In the genomic region with DNA sequence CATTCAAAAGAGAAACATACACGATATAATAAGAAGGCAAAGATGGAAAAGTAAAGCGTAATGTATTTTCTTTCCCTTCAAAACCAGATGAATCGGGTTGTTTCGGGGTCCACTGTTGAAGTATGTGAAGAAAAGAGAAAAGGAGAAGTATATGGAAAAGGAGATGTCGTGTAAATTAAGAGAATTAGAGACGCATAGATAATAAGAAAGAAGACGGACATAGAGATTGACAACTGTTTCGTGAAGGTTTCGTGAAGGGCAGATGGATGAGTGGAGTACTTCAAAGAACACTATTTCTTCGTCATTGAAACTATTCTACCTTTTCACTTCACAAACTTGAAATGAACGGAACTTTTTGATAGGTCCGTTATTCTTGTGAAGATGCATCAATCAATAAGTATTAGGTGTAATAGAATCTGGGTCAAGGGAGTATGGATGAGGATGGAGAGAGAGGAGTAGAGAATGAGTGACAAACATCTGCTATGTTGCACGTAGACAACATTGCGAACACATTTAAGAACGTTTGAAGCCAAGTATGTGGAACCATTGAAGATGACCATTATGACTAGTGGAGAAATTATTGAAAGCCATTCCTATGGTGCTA, we compare ENCODE assay signal across 4 worm cellular contexts.
A peak's percentile ranks its signal among the peaks of the same experiment; 100 is the strongest.
TF ChIP-seq lines count a peak whose summit lies in the region.

No protein-coding gene starts in this region.

TF ChIP-seq in whole organism, L1 larva, 84 proteins besides CTCF, POLR2A, EP300 and RAD21 (continued from another document):
- TF ChIP-seq fkh-10 (GFP tag; optimal IDR thresholded peaks at IDR 0.05; lab: Kevin White, UChicago), result no peak
- TF ChIP-seq nhr-85 (tag; lab: Kevin White, UChicago), result peak; percentile 87
- peak; percentile 81 for TF ChIP-seq snu-23 (GFP tag; optimal IDR thresholded peaks at IDR 0.05; lab: Kevin White, UChicago)
- TF ChIP-seq mep-1 (tag; optimal IDR thresholded peaks at IDR 0.05; lab: Kevin White, UChicago), result peak; percentile 15
- TF ChIP-seq xbp-1 (tag; optimal IDR thresholded peaks at IDR 0.05; lab: Kevin White, UChicago), result peak; percentile 3
- peak; percentile 27 for TF ChIP-seq C16A3.4 (tag; optimal IDR thresholded peaks at IDR 0.05; lab: Kevin White, UChicago)
- TF ChIP-seq blmp-1 (tag; optimal IDR thresholded peaks at IDR 0.05; lab: Kevin White, UChicago), result peak; percentile 82
- TF ChIP-seq F16B12.6 (tag; optimal IDR thresholded peaks at IDR 0.05; lab: Kevin White, UChicago), result no peak
- TF ChIP-seq isw-1 (GFP tag; IDR thresholded peaks at IDR 0.05; lab: Robert Waterston, UW), result no peak
- no peak for TF ChIP-seq dsc-1 (tag; optimal IDR thresholded peaks at IDR 0.05; lab: Kevin White, UChicago)
- TF ChIP-seq rnt-1 (tag; optimal IDR thresholded peaks at IDR 0.05; lab: Kevin White, UChicago), result peak; percentile 45
- TF ChIP-seq lsy-2 (tag; optimal IDR thresholded peaks at IDR 0.05; lab: Kevin White, UChicago), result peak; percentile 5 to 64
- peak; percentile 22 for TF ChIP-seq swsn-7 (tag; optimal IDR thresholded peaks at IDR 0.05; lab: Kevin White, UChicago)
- TF ChIP-seq irx-1 (tag; optimal IDR thresholded peaks at IDR 0.05; lab: Kevin White, UChicago), result peak; percentile 14
- TF ChIP-seq ceh-90 (tag; optimal IDR thresholded peaks at IDR 0.05; lab: Kevin White, UChicago), result no peak
- peak in 1 of 2 experiments; percentile 3 for TF ChIP-seq mdl-1 (tag; optimal IDR thresholded peaks at IDR 0.05; lab: Kevin White, UChicago)

TF ChIP-seq in whole organism, L2 larva, 48 proteins besides CTCF, POLR2A, EP300 and RAD21 (continued from another document):
- TF ChIP-seq nhr-21 (tag; optimal IDR thresholded peaks at IDR 0.05; lab: Kevin White, UChicago) (peak; percentile 48), crh-2 (tag; optimal IDR thresholded peaks at IDR 0.05; lab: Kevin White, UChicago) (peak; percentile 48), alr-1 (tag; optimal IDR thresholded peaks at IDR 0.05; lab: Kevin White, UChicago) (no peak), unc-62 (GFP tag; optimal IDR thresholded peaks at IDR 0.05; lab: Kevin White, UChicago) (no peak), C34F6.9 (tag; optimal IDR thresholded peaks at IDR 0.05; lab: Kevin White, UChicago) (peak; percentile 44), F13H6.1 (tag; optimal IDR thresholded peaks at IDR 0.05; lab: Kevin White, UChicago) (peak; percentile 68), nhr-12 (tag; optimal IDR thresholded peaks at IDR 0.05; lab: Kevin White, UChicago) (no peak), sma-9 (GFP tag; optimal IDR thresholded peaks at IDR 0.05; lab: Kevin White, UChicago) (peak; percentile 68), sma-9 (tag; optimal IDR thresholded peaks at IDR 0.05; lab: Kevin White, UChicago) (no peak), ceh-16 (tag; optimal IDR thresholded peaks at IDR 0.05; lab: Kevin White, UChicago) (no peak), sma-3 (GFP tag; optimal IDR thresholded peaks at IDR 0.05; lab: Kevin White, UChicago) (peak; percentile 19), unc-39 (tag; optimal IDR thresholded peaks at IDR 0.05; lab: Kevin White, UChicago) (no peak)

TF ChIP-seq in whole organism, L3 larva, 47 proteins besides CTCF, POLR2A, EP300 and RAD21 (continued from another document):
- TF ChIP-seq fkh-10 (GFP tag; optimal IDR thresholded peaks at IDR 0.05; lab: Kevin White, UChicago), result no peak
TF ChIP-seq in whole organism, L3 larva: peak in this region for 5.

TF ChIP-seq in whole organism, L4 larva, 104 proteins besides CTCF, POLR2A, EP300 and RAD21 (continued from another document):
- TF ChIP-seq dmd-6 (GFP tag; IDR thresholded peaks at IDR 0.05; lab: Robert Waterston, UW) (no peak), lin-39 (tag; optimal IDR thresholded peaks at IDR 0.05; lab: Kevin White, UChicago) (no peak), hlh-11 (tag; optimal IDR thresholded peaks at IDR 0.05; lab: Kevin White, UChicago) (peak; percentile 35), lin-1 (GFP tag; IDR thresholded peaks at IDR 0.05; lab: Robert Waterston, UW) (no peak), lsy-2 (tag; optimal IDR thresholded peaks at IDR 0.05; lab: Kevin White, UChicago) (peak in 1 of 2 experiments; percentile 17), egl-43 (GFP tag; IDR thresholded peaks at IDR 0.05; lab: Robert Waterston, UW) (no peak), ceh-32 (tag; optimal IDR thresholded peaks at IDR 0.05; lab: Kevin White, UChicago; ENCODE audit: poor library complexity) (no peak), ztf-11 (tag; optimal IDR thresholded peaks at IDR 0.05; lab: Kevin White, UChicago) (no peak), skn-1 (tag; optimal IDR thresholded peaks at IDR 0.05; lab: Kevin White, UChicago) (no peak), ceh-28 (tag; optimal IDR thresholded peaks at IDR 0.05; lab: Kevin White, UChicago) (no peak), nhr-76 (tag; optimal IDR thresholded peaks at IDR 0.05; lab: Kevin White, UChicago) (no peak), ceh-82 (tag; optimal IDR thresholded peaks at IDR 0.05; lab: Kevin White, UChicago) (no peak), nhr-237 (tag; optimal IDR thresholded peaks at IDR 0.05; lab: Kevin White, UChicago) (no peak), unc-130 (GFP tag; optimal IDR thresholded peaks at IDR 0.05; lab: Kevin White, UChicago) (no peak), snpc-4 (tag; optimal IDR thresholded peaks at IDR 0.05; lab: Kevin White, UChicago) (no peak), F44E2.7 (GFP tag; IDR thresholded peaks at IDR 0.05; lab: Robert Waterston, UW) (no peak), Y48G9A.11 (GFP tag; IDR thresholded peaks at IDR 0.05; lab: Robert Waterston, UW) (no peak), hlh-30 (tag; optimal IDR thresholded peaks at IDR 0.05; lab: Kevin White, UChicago; ENCODE audit: insufficient read depth) (no peak), vab-7 (GFP tag; IDR thresholded peaks at IDR 0.05; lab: Robert Waterston, UW) (no peak), mep-1 (tag; optimal IDR thresholded peaks at IDR 0.05; lab: Kevin White, UChicago) (peak; percentile 32), ztf-7 (tag; optimal IDR thresholded peaks at IDR 0.05; lab: Kevin White, UChicago) (no peak), egl-27 (tag; optimal IDR thresholded peaks at IDR 0.05; lab: Kevin White, UChicago) (no peak), nhr-10 (tag; optimal IDR thresholded peaks at IDR 0.05; lab: Kevin White, UChicago) (no peak), set-16 (GFP tag; IDR thresholded peaks at IDR 0.05; lab: Robert Waterston, UW) (no peak), aly-2 (tag; optimal IDR thresholded peaks at IDR 0.05; lab: Kevin White, UChicago) (no peak), lir-3 (tag; optimal IDR thresholded peaks at IDR 0.05; lab: Kevin White, UChicago) (no peak), daf-19 (GFP tag; conservative IDR thresholded peaks at IDR 0.05; lab: Robert Waterston, UW) (no peak), ctbp-1 (GFP tag; IDR thresholded peaks at IDR 0.05; lab: Robert Waterston, UW) (no peak), nhr-25 (tag; optimal IDR thresholded peaks at IDR 0.05; lab: Kevin White, UChicago; ENCODE audit: borderline replicate concordance, insufficient read depth) (peak; percentile 84), hif-1 (tag; optimal IDR thresholded peaks at IDR 0.05; lab: Kevin White, UChicago) (peak in 1 of 2 experiments; percentile 84), ceh-62 (tag; optimal IDR thresholded peaks at IDR 0.05; lab: Kevin White, UChicago) (no peak), R02D3.7 (tag; optimal IDR thresholded peaks at IDR 0.05; lab: Kevin White, UChicago) (no peak)
